Worm (Caenorhabditis elegans) whole organism, young adult: ENCODE data around the gene bath-45.

Source experiments
- B0019.2 ChIP-seq: fragments of 200-800 bp; sonication (Bioruptor generic); conservative IDR thresholded peaks from 2 replicates; pipeline ENCODE4 v1.3.6; 2022; ENCODE audit warnings: missing genetic modification reagents, missing genetic modification characterization, missing compliant biosample characterization
- B0035.1 ChIP-seq: sonication (generic microtip); optimal IDR thresholded peaks from 2 replicates; lab custom pipeline; 2016; ENCODE audit warnings: missing genetic modification characterization, mild to moderate bottlenecking, missing compliant biosample characterization, missing genotype, missing genetic modification reagents
- D2030.7 ChIP-seq: fragments of 200-800 bp; sonication (Bioruptor generic); IDR thresholded peaks from 2 replicates; pipeline ENCODE4 v1.3.6; 2022; ENCODE audit warnings: missing genetic modification reagents, missing genetic modification characterization, missing compliant biosample characterization
- F22D6.2 ChIP-seq: sonication (generic microtip); optimal IDR thresholded peaks from 2 replicates; lab custom pipeline; 2016; ENCODE audit warnings: mild to moderate bottlenecking, missing genetic modification characterization, missing compliant biosample characterization
- F33H1.4 ChIP-seq: fragments of 200-800 bp; sonication (Bioruptor generic); IDR thresholded peaks from 2 replicates; pipeline ENCODE4 v1.3.6; 2022; ENCODE audit warnings: missing genetic modification reagents, missing genetic modification characterization, missing compliant biosample characterization
- F52B5.7 ChIP-seq: sonication (generic microtip); optimal IDR thresholded peaks from 2 replicates; lab custom pipeline; 2016; ENCODE audit warnings: mild to moderate bottlenecking, missing genetic modification characterization, missing compliant biosample characterization
- K11D2.4 ChIP-seq: fragments of 200-800 bp; sonication (Bioruptor generic); IDR thresholded peaks from 2 replicates; pipeline ENCODE4 v1.3.6; 2022; ENCODE audit warnings: missing genetic modification reagents, missing genetic modification characterization, missing compliant biosample characterization
- K12H6.12 ChIP-seq: fragments of 200-800 bp; sonication (Bioruptor generic); optimal IDR thresholded peaks from 2 replicates; lab custom pipeline; 2018; ENCODE audit warnings: mild to moderate bottlenecking, missing genetic modification characterization, missing compliant biosample characterization
- Y53F4B.3 ChIP-seq: fragments of 200-800 bp; sonication (Bioruptor generic); IDR thresholded peaks from 2 replicates; pipeline ENCODE4 v1.3.6; 2022; ENCODE audit warnings: missing genetic modification reagents, missing genetic modification characterization, missing compliant biosample characterization
- Y53G8AR.9 ChIP-seq: fragments of 200-800 bp; sonication (Bioruptor generic); conservative IDR thresholded peaks from 2 replicates; pipeline ENCODE4 v1.3.6; 2022; ENCODE audit warnings: missing genetic modification reagents, missing genetic modification characterization, missing compliant biosample characterization
- ZK185.1 ChIP-seq: sonication (generic microtip); optimal IDR thresholded peaks from 2 replicates; lab custom pipeline; 2016; ENCODE audit warnings: mild to moderate bottlenecking, missing genetic modification characterization, missing compliant biosample characterization; ENCODE audit not compliant: poor library complexity, severe bottlenecking
- ama-1 ChIP-seq, 3 experiments: fragments of 150-350 bp in 1 of 3; sonication (generic microtip) in 2 of 3; optimal IDR thresholded peaks; 2 replicates each; lab custom pipeline; 2014 to 2018; ENCODE audit warnings: missing biosample characterization in 2 of 3, missing genetic modification characterization in 2 of 3, missing genetic modification reagents in 2 of 3
- atf-7 ChIP-seq: sonication (generic microtip); optimal IDR thresholded peaks from 2 replicates; lab custom pipeline; 2017; ENCODE audit warnings: mild to moderate bottlenecking, missing genetic modification characterization, missing compliant biosample characterization
- athp-1 ChIP-seq: sonication (generic microtip); optimal IDR thresholded peaks from 2 replicates; lab custom pipeline; 2017; ENCODE audit warnings: mild to moderate bottlenecking, missing genetic modification characterization, missing compliant biosample characterization
- ccch-3 ChIP-seq: fragments of 200-800 bp; sonication (Bioruptor generic); optimal IDR thresholded peaks from 2 replicates; lab custom pipeline; 2018; ENCODE audit warnings: mild to moderate bottlenecking, missing genetic modification characterization, missing compliant biosample characterization
- cebp-1 ChIP-seq, 2 experiments: fragments of 200-800 bp in 1 of 2; sonication (Bioruptor generic) in 1 of 2; sonication (generic microtip) in 1 of 2; IDR thresholded peaks in 1 of 2; optimal IDR thresholded peaks in 1 of 2; 2 replicates each; pipeline versions ENCODE4 v1.3.6 to Lab custom; 2017 to 2022; ENCODE audit warnings: missing compliant biosample characterization in 2 of 2, missing genetic modification characterization in 2 of 2, mild to moderate bottlenecking in 1 of 2, missing genetic modification reagents in 1 of 2, moderate library complexity in 1 of 2
- ceh-27 ChIP-seq: fragments of 200-800 bp; sonication (Bioruptor generic); optimal IDR thresholded peaks from 2 replicates; lab custom pipeline; 2018; ENCODE audit warnings: mild to moderate bottlenecking, missing genetic modification characterization, moderate library complexity, missing compliant biosample characterization
- ceh-58 ChIP-seq: fragments of 200-800 bp; sonication (Bioruptor generic); IDR thresholded peaks from 2 replicates; pipeline ENCODE4 v1.3.6; 2022; ENCODE audit warnings: missing genetic modification characterization, missing compliant biosample characterization
- ceh-79 ChIP-seq: sonication (generic microtip); optimal IDR thresholded peaks from 2 replicates; lab custom pipeline; 2017; ENCODE audit warnings: mild to moderate bottlenecking, missing genetic modification characterization, missing compliant biosample characterization
- dox-1 ChIP-seq: fragments of 200-800 bp; sonication (Bioruptor generic); IDR thresholded peaks from 2 replicates; pipeline ENCODE4 v1.3.6; 2022; ENCODE audit warnings: missing genetic modification reagents, missing genetic modification characterization, missing compliant biosample characterization
- egl-44 ChIP-seq: fragments of 200-800 bp; sonication (Bioruptor generic); IDR thresholded peaks from 2 replicates; pipeline ENCODE4 v1.3.6; 2022; ENCODE audit warnings: missing genetic modification reagents, missing genetic modification characterization, missing compliant biosample characterization
- ekl-4 ChIP-seq: fragments of 200-800 bp; sonication (Bioruptor generic); IDR thresholded peaks from 2 replicates; pipeline ENCODE4 v1.3.6; 2022; ENCODE audit warnings: missing genetic modification reagents, missing genetic modification characterization, missing compliant biosample characterization
- let-607 ChIP-seq, 2 experiments: fragments of 200-800 bp in 1 of 2; sonication (Bioruptor generic) in 1 of 2; sonication (generic microtip) in 1 of 2; optimal IDR thresholded peaks; 2 replicates each; lab custom pipeline; 2016 to 2018; ENCODE audit warnings: mild to moderate bottlenecking in 2 of 2, missing compliant biosample characterization in 2 of 2, missing genetic modification characterization in 2 of 2, moderate library complexity in 2 of 2, missing genotype in 1 of 2
- lin-35 ChIP-seq, 3 experiments: fragments of 150-350 bp in 2 of 3; sonication (generic microtip) in 1 of 3; optimal IDR thresholded peaks; 2 replicates each; lab custom pipeline; 2014 to 2018; ENCODE audit warnings: missing biosample characterization in 3 of 3, missing genetic modification characterization in 3 of 3, missing genetic modification reagents in 3 of 3
- lin-54 ChIP-seq: fragments of 200-800 bp; sonication (Bioruptor generic); optimal IDR thresholded peaks from 2 replicates; lab custom pipeline; 2018; ENCODE audit warnings: mild to moderate bottlenecking, missing genetic modification characterization, missing compliant biosample characterization
- lir-1 ChIP-seq: fragments of 200-800 bp; sonication (Bioruptor generic); conservative IDR thresholded peaks from 2 replicates; pipeline ENCODE4 v1.3.6; 2022; ENCODE audit warnings: missing genetic modification reagents, missing genetic modification characterization, missing compliant biosample characterization
- lsl-1 ChIP-seq: fragments of 200-800 bp; sonication (Bioruptor generic); optimal IDR thresholded peaks from 2 replicates; lab custom pipeline; 2018; ENCODE audit warnings: mild to moderate bottlenecking, missing genetic modification characterization, moderate library complexity, missing compliant biosample characterization
- madf-10 ChIP-seq: sonication (generic microtip); optimal IDR thresholded peaks from 2 replicates; lab custom pipeline; 2016; ENCODE audit warnings: mild to moderate bottlenecking, missing genetic modification characterization, missing compliant biosample characterization
- madf-6 ChIP-seq: fragments of 200-800 bp; sonication (Bioruptor generic); IDR thresholded peaks from 2 replicates; pipeline ENCODE4 v1.3.6; 2022; ENCODE audit warnings: missing genetic modification reagents, missing genetic modification characterization, missing compliant biosample characterization
- mcd-1 ChIP-seq: fragments of 200-800 bp; sonication (Bioruptor generic); IDR thresholded peaks from 2 replicates; pipeline ENCODE4 v1.3.6; 2022; ENCODE audit warnings: missing genetic modification reagents, missing genetic modification characterization, missing compliant biosample characterization
- mes-4 ChIP-seq: sonication (generic microtip); optimal IDR thresholded peaks from 2 replicates; lab custom pipeline; 2016; ENCODE audit warnings: missing genotype, missing genetic modification characterization, missing compliant biosample characterization
- nhr-80 ChIP-seq: sonication (generic microtip); optimal IDR thresholded peaks from 2 replicates; lab custom pipeline; 2016; ENCODE audit warnings: missing genetic modification characterization, missing compliant biosample characterization
- rcor-1 ChIP-seq: fragments of 200-800 bp; sonication (Bioruptor generic); IDR thresholded peaks from 2 replicates; pipeline ENCODE4 v1.3.6; 2022; ENCODE audit warnings: missing genetic modification reagents, missing genetic modification characterization, missing compliant biosample characterization
- rec-8 ChIP-seq, 2 experiments: sonication (generic microtip); optimal IDR thresholded peaks; 2 replicates each; lab custom pipeline; 2016; ENCODE audit warnings: mild to moderate bottlenecking in 2 of 2, missing genetic modification characterization in 2 of 2, missing genetic modification reagents in 2 of 2, missing genotype in 2 of 2, missing biosample characterization in 1 of 2, missing compliant biosample characterization in 1 of 2, moderate library complexity in 1 of 2
- repo-1 ChIP-seq: sonication (generic microtip); optimal IDR thresholded peaks from 2 replicates; lab custom pipeline; 2017; ENCODE audit warnings: mild to moderate bottlenecking, missing genetic modification characterization, missing compliant biosample characterization
- snpc-1.1 ChIP-seq: sonication (generic microtip); optimal IDR thresholded peaks from 2 replicates; lab custom pipeline; 2017; ENCODE audit warnings: missing genetic modification characterization, mild to moderate bottlenecking, missing compliant biosample characterization, antibody characterized with exemption, moderate library complexity, missing genotype, missing genetic modification reagents; ENCODE audit not compliant: insufficient read depth
- snpc-1.3 ChIP-seq: sonication (generic microtip); optimal IDR thresholded peaks from 2 replicates; lab custom pipeline; 2017; ENCODE audit warnings: missing genetic modification characterization, mild to moderate bottlenecking, missing compliant biosample characterization, antibody characterized with exemption, moderate library complexity, missing genotype, missing genetic modification reagents; ENCODE audit not compliant: insufficient read depth
- snpc-3.4 ChIP-seq: sonication (generic microtip); optimal IDR thresholded peaks from 2 replicates; lab custom pipeline; 2017; ENCODE audit warnings: missing genetic modification characterization, mild to moderate bottlenecking, missing compliant biosample characterization, antibody characterized with exemption, moderate library complexity, missing genotype, missing genetic modification reagents
- snpc-4 ChIP-seq, 5 experiments: fragments of 150-350 bp in 1 of 5; sonication (generic microtip) in 4 of 5; optimal IDR thresholded peaks; 2 replicates each; lab custom pipeline; 2014 to 2018; ENCODE audit warnings: missing genetic modification characterization in 5 of 5, missing biosample characterization in 3 of 5, antibody characterized with exemption in 2 of 5, mild to moderate bottlenecking in 2 of 5, missing compliant biosample characterization in 2 of 5, missing genotype in 2 of 5, moderate library complexity in 2 of 5, missing genetic modification reagents in 1 of 5
- unc-130 ChIP-seq: sonication (generic microtip); optimal IDR thresholded peaks from 2 replicates; lab custom pipeline; 2016; ENCODE audit warnings: missing genetic modification reagents, missing genetic modification characterization, missing compliant biosample characterization
- ztf-18 ChIP-seq: sonication (generic microtip); optimal IDR thresholded peaks from 2 replicates; lab custom pipeline; 2016; ENCODE audit warnings: missing genotype, mild to moderate bottlenecking, missing genetic modification characterization, missing compliant biosample characterization
- ztf-22 ChIP-seq: fragments of 200-800 bp; sonication (Bioruptor generic); optimal IDR thresholded peaks from 2 replicates; lab custom pipeline; 2018; ENCODE audit warnings: mild to moderate bottlenecking, missing genetic modification characterization, moderate library complexity, missing compliant biosample characterization
- ztf-6 ChIP-seq: fragments of 200-800 bp; sonication (Bioruptor generic); IDR thresholded peaks from 2 replicates; pipeline ENCODE4 v1.3.6; 2022; ENCODE audit warnings: missing genetic modification reagents, missing genetic modification characterization, missing compliant biosample characterization

bath-45 gene

DNA sequence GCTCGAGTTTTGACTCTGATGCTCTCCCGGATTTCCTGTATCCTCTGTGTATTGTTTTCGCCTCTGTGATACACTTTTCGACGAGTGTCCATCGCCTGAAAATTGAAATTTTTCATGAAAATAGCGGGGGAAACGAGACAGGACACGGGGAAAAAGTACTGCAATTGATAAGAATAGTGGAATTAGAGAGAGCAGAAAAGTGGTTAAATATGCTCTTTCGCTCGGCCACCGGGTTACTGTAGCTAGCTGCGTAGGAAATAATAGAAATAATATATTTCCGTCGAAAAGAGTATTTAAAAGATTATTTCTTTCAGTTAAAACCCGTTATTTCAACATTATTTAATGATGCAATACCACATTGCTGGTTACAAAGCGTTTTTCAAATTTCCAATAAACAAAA, 6.1 kb upstream of the bath-45 start, which contains the start of gene rict-1:
Gene rict-1, minus strand, starts transcription at position 101 of the 400 bp plus-strand sequence.
- TF ChIP-seq lir-1 (GFP tag; lab: Robert Waterston, UW) (no peak), ekl-4 (GFP tag; lab: Robert Waterston, UW) (no peak), nhr-80 (peak; percentile 16), snpc-1.3 (tag; lab: Kevin White, UChicago) (no peak)

ce11 chrII:13117135-13117534, 5.7 kb upstream of the bath-45 start, which contains the start of gene gfm-1:
Gene gfm-1, plus strand, starts transcription at chrII:13117483.
- TF ChIP-seq madf-10 = peak; percentile 6
- TF ChIP-seq athp-1 = peak; percentile 52
- no peak for TF ChIP-seq Y53F4B.3 (GFP tag; lab: Robert Waterston, UW)
- no peak for TF ChIP-seq ceh-58
- TF ChIP-seq snpc-4 (GFP tag; optimal IDR thresholded peaks at IDR 0.05; lab: Kevin White, UChicago) = no peak
- peak in 2 of 4 experiments; percentile 33 to 56 for TF ChIP-seq snpc-4 (tag; optimal IDR thresholded peaks at IDR 0.05; lab: Kevin White, UChicago)
- no peak for TF ChIP-seq ztf-22
- TF ChIP-seq madf-6 (GFP tag; lab: Robert Waterston, UW) = peak; percentile 53
- peak; percentile 61 for TF ChIP-seq dox-1 (GFP tag; lab: Robert Waterston, UW)
- TF ChIP-seq egl-44 (GFP tag; lab: Robert Waterston, UW) = no peak
- TF ChIP-seq B0035.1 (tag; lab: Kevin White, UChicago) = peak; percentile 6
- TF ChIP-seq repo-1 (tag; lab: Kevin White, UChicago) = no peak
- no peak for TF ChIP-seq ama-1 (optimal IDR thresholded peaks at IDR 0.05; lab: Kevin White, UChicago)
- TF ChIP-seq ama-1 (GFP tag; optimal IDR thresholded peaks at IDR 0.05; lab: Kevin White, UChicago) = no peak
- TF ChIP-seq atf-7 = peak; percentile 15
- no peak for TF ChIP-seq ccch-3 (GFP tag; lab: Kevin White, UChicago)
- TF ChIP-seq snpc-3.4 (tag; lab: Kevin White, UChicago) = peak; percentile 43
- TF ChIP-seq lin-54 = peak; percentile 60
- peak; percentile 48 for TF ChIP-seq lsl-1 (GFP tag; lab: Kevin White, UChicago)
- TF ChIP-seq F52B5.7 = no peak
- TF ChIP-seq ceh-79 (tag; lab: Kevin White, UChicago) = peak; percentile 54
- TF ChIP-seq F22D6.2 (tag; lab: Kevin White, UChicago) = peak; percentile 30
- TF ChIP-seq Y53G8AR.9 (GFP tag; lab: Robert Waterston, UW) = no peak
- TF ChIP-seq K12H6.12 (tag; lab: Kevin White, UChicago) = peak; percentile 44
- peak; percentile 51 for TF ChIP-seq ceh-27 (GFP tag; lab: Kevin White, UChicago)
- TF ChIP-seq ztf-18 (tag; lab: Kevin White, UChicago) = peak; percentile 36
- TF ChIP-seq rcor-1 (GFP tag; lab: Robert Waterston, UW) = no peak
- TF ChIP-seq K11D2.4 = no peak
- TF ChIP-seq B0019.2 (GFP tag; lab: Robert Waterston, UW) = no peak
- no peak for TF ChIP-seq mes-4 (tag; lab: Kevin White, UChicago)
- 0 out of 2 replicates have a peak, but pooled peaks have one; percentile 6 for TF ChIP-seq lir-1 (GFP tag; lab: Robert Waterston, UW)
- TF ChIP-seq snpc-1.1 (tag; lab: Kevin White, UChicago) = peak; percentile 51
- peak; percentile 44; the same call in 1 of the 2 replicates for TF ChIP-seq D2030.7 (GFP tag; lab: Robert Waterston, UW)
- TF ChIP-seq unc-130 (GFP tag; lab: Kevin White, UChicago) = peak; percentile 90
- peak; percentile 68; the same call in 1 of the 2 replicates for TF ChIP-seq mcd-1
- TF ChIP-seq F33H1.4 (GFP tag; lab: Robert Waterston, UW) = peak; percentile 33; the same call in 1 of the 2 replicates
- no peak for TF ChIP-seq cebp-1 (GFP tag; IDR thresholded peaks at IDR 0.05; lab: Robert Waterston, UW)
- peak; percentile 27 for TF ChIP-seq cebp-1 (tag; optimal IDR thresholded peaks at IDR 0.05; lab: Kevin White, UChicago)
- peak in 1 of 3 experiments; percentile 41 for TF ChIP-seq lin-35 (GFP tag; optimal IDR thresholded peaks at IDR 0.05; lab: Kevin White, UChicago)
- peak in 1 of 2 experiments; percentile 61 for TF ChIP-seq let-607 (tag; optimal IDR thresholded peaks at IDR 0.05; lab: Kevin White, UChicago)
- TF ChIP-seq rec-8 (tag; optimal IDR thresholded peaks at IDR 0.05; lab: Kevin White, UChicago) = peak; percentile 2 to 89
- peak; percentile 91 for TF ChIP-seq ZK185.1
- no peak for TF ChIP-seq ztf-6 (GFP tag; lab: Robert Waterston, UW)
